Fruit fly (Drosophila melanogaster) whole organism, adult: ENCODE results near the gene CG42762.
A peak's percentile ranks its signal among the peaks of the same experiment; 100 is the strongest.

ENCODE experiments used
- CG11617 ChIP-seq: fragments of 200-800 bp; sonication (Bioruptor generic); optimal IDR thresholded peaks from 2 replicates; lab custom pipeline; 2017; ENCODE audit warnings: mild to moderate bottlenecking, missing biosample characterization, missing genetic modification reagents, missing genetic modification characterization
- CG12768 ChIP-seq: fragments of 200-800 bp; sonication (Bioruptor generic); optimal IDR thresholded peaks from 2 replicates; lab custom pipeline; 2017; ENCODE audit warnings: missing biosample characterization, missing genetic modification characterization, mild to moderate bottlenecking, moderate library complexity, missing genetic modification reagents
- CG14711 ChIP-seq: fragments of 200-800 bp; sonication (Bioruptor generic); optimal IDR thresholded peaks from 2 replicates; lab custom pipeline; 2018; ENCODE audit warnings: missing biosample characterization, mild to moderate bottlenecking, missing genetic modification characterization, moderate library complexity
- CG1620 ChIP-seq: fragments of 200-800 bp; sonication (Bioruptor generic); optimal IDR thresholded peaks from 2 replicates; lab custom pipeline; 2016; ENCODE audit warnings: missing biosample characterization, missing genetic modification characterization
- CG33017 ChIP-seq: fragments of 200-800 bp; sonication (Bioruptor generic); optimal IDR thresholded peaks from 2 replicates; lab custom pipeline; 2018; ENCODE audit warnings: missing biosample characterization, mild to moderate bottlenecking, missing genetic modification characterization, moderate library complexity
- CG5204 ChIP-seq: fragments of 200-800 bp; sonication (Bioruptor generic); optimal IDR thresholded peaks from 2 replicates; lab custom pipeline; 2016; ENCODE audit warnings: missing biosample characterization, missing genetic modification characterization
- CG7045 ChIP-seq: fragments of 200-800 bp; sonication (Bioruptor generic); optimal IDR thresholded peaks from 2 replicates; lab custom pipeline; 2017; ENCODE audit warnings: missing biosample characterization, mild to moderate bottlenecking, missing genetic modification characterization
- CG7101 ChIP-seq: fragments of 200-800 bp; sonication (Bioruptor generic); optimal IDR thresholded peaks from 2 replicates; lab custom pipeline; 2018; ENCODE audit warnings: missing biosample characterization, mild to moderate bottlenecking, missing genetic modification characterization, moderate library complexity
- Clk ChIP-seq: fragments of 200-800 bp; sonication (Bioruptor generic); optimal IDR thresholded peaks from 2 replicates; lab custom pipeline; 2017; ENCODE audit warnings: missing biosample characterization, missing genetic modification characterization
- Crg-1 ChIP-seq: fragments of 200-800 bp; sonication (Bioruptor generic); optimal IDR thresholded peaks from 2 replicates; lab custom pipeline; 2016; ENCODE audit warnings: missing biosample characterization, missing genetic modification characterization
- Hr96 ChIP-seq: fragments of 200-800 bp; sonication (Bioruptor generic); optimal IDR thresholded peaks from 2 replicates; lab custom pipeline; 2016; ENCODE audit warnings: missing biosample characterization, missing genetic modification characterization
- Mnt ChIP-seq: fragments of 200-800 bp; sonication (Bioruptor generic); optimal IDR thresholded peaks from 2 replicates; lab custom pipeline; 2016; ENCODE audit warnings: missing biosample characterization, mild to moderate bottlenecking, missing genetic modification characterization
- bab1 ChIP-seq: fragments of 200-800 bp; sonication (Bioruptor generic); optimal IDR thresholded peaks from 3 replicates; lab custom pipeline; 2019; ENCODE audit warnings: missing biosample characterization, mild to moderate bottlenecking, missing genetic modification characterization, moderate library complexity
- cic ChIP-seq: fragments of 200-800 bp; sonication (Bioruptor generic); optimal IDR thresholded peaks from 2 replicates; lab custom pipeline; 2017; ENCODE audit warnings: missing biosample characterization, mild to moderate bottlenecking, missing genetic modification characterization, moderate library complexity
- cnc ChIP-seq, 2 experiments: fragments of >200 bp; optimal IDR thresholded peaks; 2 replicates each; lab custom pipeline; 2017
- kay ChIP-seq: fragments of 200-800 bp; sonication (Bioruptor generic); peaks from one replicate; lab custom pipeline; 2016; ENCODE audit warnings: missing biosample characterization, missing genetic modification characterization, borderline replicate concordance
- ovo ChIP-seq: fragments of 200-800 bp; sonication (Bioruptor generic); optimal IDR thresholded peaks from 2 replicates; lab custom pipeline; 2016; ENCODE audit warnings: missing biosample characterization, missing genetic modification characterization
- pad ChIP-seq: fragments of 200-800 bp; sonication (Bioruptor generic); optimal IDR thresholded peaks from 3 replicates; lab custom pipeline; 2017; ENCODE audit warnings: missing biosample characterization, missing genetic modification characterization, mild to moderate bottlenecking, moderate library complexity, missing genetic modification reagents
- tj ChIP-seq: fragments of 200-800 bp; sonication (Bioruptor generic); optimal IDR thresholded peaks from 3 replicates; lab custom pipeline; 2017; ENCODE audit warnings: missing biosample characterization, mild to moderate bottlenecking, missing genetic modification characterization, moderate library complexity
- toe ChIP-seq: fragments of 200-800 bp; sonication (Bioruptor generic); optimal IDR thresholded peaks from 2 replicates; lab custom pipeline; 2016; ENCODE audit warnings: missing biosample characterization, missing genetic modification characterization

CG42762 gene

DNA sequence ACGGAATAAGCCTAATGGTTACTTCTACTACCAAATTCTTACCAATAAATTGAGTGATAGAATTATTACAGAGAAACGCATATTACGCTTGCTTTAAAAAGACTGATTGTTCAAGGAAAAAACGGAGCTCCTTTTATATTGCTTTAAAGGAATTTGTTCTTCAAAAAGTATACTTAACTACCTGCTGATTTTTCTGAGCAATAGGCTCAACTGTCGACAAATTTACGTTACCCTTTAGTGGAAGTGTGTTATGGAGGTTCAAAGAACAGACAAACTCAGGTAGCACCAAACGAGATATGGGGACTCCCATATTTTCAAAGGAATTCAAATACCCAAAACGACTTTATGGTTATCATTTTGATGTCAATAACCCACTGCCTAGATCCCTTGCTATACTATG lies at the start of gene CG42762:
Gene CG42762 (minus strand): TSS at position 101 of the 400 bp plus-strand sequence.
- no peak for TF ChIP-seq cnc (optimal IDR thresholded peaks at IDR 0.05; lab: Kevin White, UChicago)
- no peak for TF ChIP-seq Mnt
- no peak for TF ChIP-seq cic
- no peak for TF ChIP-seq CG7045 (GFP tag; lab: Kevin White, UChicago)
- TF ChIP-seq CG5204, result no peak
- TF ChIP-seq bab1 (GFP tag; lab: Kevin White, UChicago), result no peak
- no peak for TF ChIP-seq CG33017 (tag; lab: Kevin White, UChicago)
- TF ChIP-seq CG12768 (GFP tag; lab: Kevin White, UChicago), result no peak
- no peak for TF ChIP-seq CG11617 (GFP tag; lab: Kevin White, UChicago)
- no peak for TF ChIP-seq Hr96
- TF ChIP-seq CG14711 (tag; lab: Kevin White, UChicago), result no peak
- no peak for TF ChIP-seq tj
- TF ChIP-seq CG7101 (tag; lab: Kevin White, UChicago), result no peak
- TF ChIP-seq ovo (GFP tag; lab: Kevin White, UChicago), result no peak

DNA sequence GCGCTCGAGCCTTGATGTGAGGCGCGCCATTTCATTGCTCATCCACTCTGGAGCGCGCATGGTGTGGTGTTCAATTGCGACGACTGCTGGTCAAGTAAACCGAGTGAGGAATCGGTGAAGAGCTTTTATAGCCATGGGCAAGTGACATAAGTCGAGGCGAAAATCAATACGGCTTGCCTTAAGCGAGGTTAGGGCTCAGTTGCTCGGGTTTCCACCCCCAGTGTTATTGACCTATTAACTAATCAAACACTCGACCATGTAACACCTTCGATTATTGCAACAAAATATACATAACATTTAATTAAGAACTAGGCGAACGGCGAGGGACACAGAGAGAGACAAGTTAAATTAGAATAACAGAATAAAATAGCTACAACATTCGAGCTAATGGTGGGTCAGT lies 46.8 kb upstream of the CG42762 start, which contains the start of gene CG34134:
Gene CG34134 (minus strand): TSS at position 101 of the 400 bp plus-strand sequence.
- TF ChIP-seq CG5204 (no peak), CG12768 (GFP tag; lab: Kevin White, UChicago) (no peak), Mnt (no peak), cic (no peak), tj (no peak), CG11617 (GFP tag; lab: Kevin White, UChicago) (no peak), CG14711 (tag; lab: Kevin White, UChicago) (no peak), CG7045 (GFP tag; lab: Kevin White, UChicago) (no peak)

DNA sequence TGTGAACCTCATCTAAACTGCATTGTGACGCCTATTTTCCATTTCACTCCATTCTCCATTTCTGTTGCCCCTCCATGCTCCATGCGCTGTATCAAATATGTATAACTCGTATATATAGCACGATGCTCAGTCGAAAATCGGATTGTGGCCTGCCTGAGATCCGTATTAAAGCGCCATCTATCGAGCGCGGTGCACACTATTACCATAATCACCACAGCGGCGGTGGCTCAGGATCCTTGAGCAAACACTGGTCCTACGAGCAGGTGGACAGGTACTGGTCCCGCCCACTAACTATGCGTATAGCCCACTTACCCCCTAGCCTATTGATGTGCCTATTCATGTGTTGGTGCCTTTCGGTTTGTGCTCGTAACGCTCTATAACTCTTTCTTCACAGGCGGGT lies 41.2 kb upstream of the CG42762 start:
- TF ChIP-seq CG12768 (GFP tag; lab: Kevin White, UChicago), result no peak
- TF ChIP-seq CG7101 (tag; lab: Kevin White, UChicago), result no peak
- no peak for TF ChIP-seq CG11617 (GFP tag; lab: Kevin White, UChicago)
- TF ChIP-seq Hr96, result no peak
- no peak for TF ChIP-seq CG33017 (tag; lab: Kevin White, UChicago)
- TF ChIP-seq CG14711 (tag; lab: Kevin White, UChicago), result no peak

dm6 chr2L:8171544-8171943 lies 27.7 kb upstream of the CG42762 start:
- no peak for TF ChIP-seq CG1620 (GFP tag; lab: Kevin White, UChicago)
- TF ChIP-seq kay (GFP tag; lab: Kevin White, UChicago), result peak; percentile 30
- no peak for TF ChIP-seq CG14711 (tag; lab: Kevin White, UChicago)
- TF ChIP-seq toe (GFP tag; lab: Kevin White, UChicago), result no peak
- TF ChIP-seq bab1 (GFP tag; lab: Kevin White, UChicago), result no peak
- peak; percentile 6 for TF ChIP-seq cic
- no peak for TF ChIP-seq Crg-1 (GFP tag; lab: Kevin White, UChicago)
- peak; percentile 37 for TF ChIP-seq CG12768 (GFP tag; lab: Kevin White, UChicago)
- TF ChIP-seq Clk, result no peak
- TF ChIP-seq CG7101 (tag; lab: Kevin White, UChicago), result no peak
- TF ChIP-seq pad (GFP tag; lab: Kevin White, UChicago), result no peak
- TF ChIP-seq CG11617 (GFP tag; lab: Kevin White, UChicago), result no peak
- no peak for TF ChIP-seq CG33017 (tag; lab: Kevin White, UChicago)
- no peak for TF ChIP-seq cnc (optimal IDR thresholded peaks at IDR 0.05; lab: Kevin White, UChicago)
- no peak for TF ChIP-seq CG5204

DNA sequence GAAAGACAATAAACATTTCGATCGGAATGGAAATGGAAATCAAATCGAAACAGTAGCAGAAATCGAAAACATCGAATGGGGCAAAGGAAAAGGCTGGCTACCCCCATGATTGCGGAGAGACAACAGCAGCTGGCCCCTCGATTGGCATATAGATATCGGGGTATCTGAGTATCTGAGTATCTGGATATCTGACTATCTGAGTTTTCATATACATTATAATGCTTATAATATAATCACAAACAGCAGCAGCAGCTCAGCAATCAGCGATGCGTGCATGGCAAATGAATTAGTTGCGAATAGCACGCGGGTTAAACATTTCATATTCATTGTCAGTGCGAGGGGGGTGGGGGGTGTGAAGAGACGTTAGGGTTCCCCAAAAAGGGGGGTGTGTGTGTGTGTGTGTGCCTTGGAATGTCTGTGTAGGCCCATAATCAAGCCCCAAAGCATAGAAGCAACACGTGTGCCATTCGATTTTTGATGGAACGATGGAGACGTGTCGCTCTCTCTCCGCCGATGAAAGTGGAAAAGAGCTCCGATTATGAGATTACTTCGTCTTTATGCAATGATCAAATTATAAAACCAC lies 26.8 kb upstream of the CG42762 start:
- TF ChIP-seq CG11617 (GFP tag; lab: Kevin White, UChicago) (no peak), Clk (no peak), CG12768 (GFP tag; lab: Kevin White, UChicago) (no peak), CG33017 (tag; lab: Kevin White, UChicago) (no peak), CG14711 (tag; lab: Kevin White, UChicago) (no peak), CG7045 (GFP tag; lab: Kevin White, UChicago) (no peak), CG1620 (GFP tag; lab: Kevin White, UChicago) (no peak), cnc (optimal IDR thresholded peaks at IDR 0.05; lab: Kevin White, UChicago) (no peak), cic (no peak), CG7101 (tag; lab: Kevin White, UChicago) (no peak), Hr96 (no peak), bab1 (GFP tag; lab: Kevin White, UChicago) (no peak), pad (GFP tag; lab: Kevin White, UChicago) (no peak), toe (GFP tag; lab: Kevin White, UChicago) (no peak), kay (GFP tag; lab: Kevin White, UChicago) (no peak), Mnt (no peak), tj (no peak), Crg-1 (GFP tag; lab: Kevin White, UChicago) (no peak), CG5204 (no peak)

DNA sequence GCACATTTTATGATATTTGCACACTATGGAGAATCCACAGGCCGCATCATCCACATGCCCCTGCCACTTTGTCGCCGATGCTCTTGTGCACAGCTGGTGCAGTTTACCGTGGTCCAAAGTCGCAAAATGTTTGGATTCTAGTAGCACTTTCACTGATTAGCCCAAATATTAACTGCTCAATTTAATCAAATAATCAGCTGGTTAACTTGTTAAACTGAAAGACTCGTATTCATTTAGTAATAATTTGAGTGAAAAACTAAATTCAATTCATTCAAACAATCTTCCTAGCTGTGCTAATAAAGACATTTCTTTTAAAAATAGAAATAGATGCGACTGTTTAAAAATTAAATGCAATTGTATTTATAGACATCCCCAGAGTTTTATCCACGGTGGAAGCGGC lies 24.2 kb upstream of the CG42762 start:
- TF ChIP-seq CG11617 (GFP tag; lab: Kevin White, UChicago) (no peak), CG7045 (GFP tag; lab: Kevin White, UChicago) (no peak), cnc (optimal IDR thresholded peaks at IDR 0.05; lab: Kevin White, UChicago) (no peak), bab1 (GFP tag; lab: Kevin White, UChicago) (no peak), cic (no peak), pad (GFP tag; lab: Kevin White, UChicago) (no peak), Mnt (no peak), Crg-1 (GFP tag; lab: Kevin White, UChicago) (no peak), CG33017 (tag; lab: Kevin White, UChicago) (no peak), Clk (no peak), CG1620 (GFP tag; lab: Kevin White, UChicago) (no peak), CG7101 (tag; lab: Kevin White, UChicago) (no peak), Hr96 (no peak), CG14711 (tag; lab: Kevin White, UChicago) (no peak), CG12768 (GFP tag; lab: Kevin White, UChicago) (no peak), toe (GFP tag; lab: Kevin White, UChicago) (no peak), CG5204 (no peak), ovo (GFP tag; lab: Kevin White, UChicago) (no peak)
